Fruit fly (Drosophila melanogaster) whole organism, embryonic: Measurements from ENCODE around the gene CG17187.

Experiments
- Adf1 ChIP-seq: fragments of 200-800 bp; sonication (Bioruptor generic); IDR thresholded peaks from 2 replicates; pipeline ENCODE4 v1.3.6; 2022; ENCODE audit warnings: missing biosample characterization, missing genetic modification characterization
- Awh ChIP-seq: fragments of 200-800 bp; sonication (Bioruptor generic); IDR thresholded peaks from 2 replicates; pipeline ENCODE4, ENCODE4 v1.3.6; 2022; ENCODE audit warnings: missing biosample characterization, missing genetic modification characterization
- CG16815 ChIP-seq: fragments of 200-800 bp; sonication (Bioruptor generic); optimal IDR thresholded peaks from 3 replicates; lab custom pipeline; 2017; ENCODE audit warnings: missing biosample characterization, mild to moderate bottlenecking, missing genetic modification characterization
- CG30403 ChIP-seq: fragments of 200-800 bp; sonication (Bioruptor generic); optimal IDR thresholded peaks from 3 replicates; lab custom pipeline; 2016; ENCODE audit warnings: missing biosample characterization, missing genetic modification characterization
- CG31441 ChIP-seq: fragments of 200-800 bp; sonication (Bioruptor generic); IDR thresholded peaks from 2 replicates; pipeline ENCODE4 v1.3.6; 2022; ENCODE audit warnings: missing biosample characterization, missing genetic modification characterization
- CG33557 ChIP-seq: fragments of 200-800 bp; sonication (Bioruptor generic); optimal IDR thresholded peaks from 2 replicates; lab custom pipeline; 2019; ENCODE audit warnings: missing biosample characterization, mild to moderate bottlenecking, missing genetic modification characterization, moderate library complexity
- CG4282 ChIP-seq: fragments of 200-800 bp; sonication (Bioruptor generic); optimal IDR thresholded peaks from 2 replicates; lab custom pipeline; 2016; ENCODE audit warnings: missing biosample characterization, missing genetic modification characterization
- CG4820 ChIP-seq: fragments of 200-800 bp; sonication (Bioruptor generic); optimal IDR thresholded peaks from 3 replicates; lab custom pipeline; 2016; ENCODE audit warnings: missing biosample characterization, missing genetic modification characterization
- CG4854 ChIP-seq: fragments of 200-800 bp; sonication (Bioruptor generic); optimal IDR thresholded peaks from 2 replicates; lab custom pipeline; 2016; ENCODE audit warnings: missing biosample characterization, missing genetic modification characterization, inconsistent platforms
- CG6272 ChIP-seq: fragments of 200-800 bp; sonication (Bioruptor generic); IDR thresholded peaks from 2 replicates; pipeline ENCODE4 v1.3.6; 2022; ENCODE audit warnings: missing biosample characterization, missing genetic modification characterization
- CG9727 ChIP-seq: fragments of 200-800 bp; sonication (Bioruptor generic); optimal IDR thresholded peaks from 3 replicates; lab custom pipeline; 2017; ENCODE audit warnings: missing biosample characterization, mild to moderate bottlenecking, missing genetic modification characterization
- Deaf1 ChIP-seq: fragments of 200-800 bp; optimal IDR thresholded peaks from 3 replicates; lab custom pipeline; 2019; ENCODE audit warnings: missing biosample characterization, mild to moderate bottlenecking, missing genetic modification characterization, moderate library complexity
- Ets65A ChIP-seq: fragments of 200-800 bp; sonication (Bioruptor generic); peaks from one replicate; lab custom pipeline; 2016; ENCODE audit warnings: missing biosample characterization, missing genetic modification characterization
- Hsf ChIP-seq: fragments of 200-800 bp; sonication (Bioruptor generic); optimal IDR thresholded peaks from 3 replicates; lab custom pipeline; 2016; ENCODE audit warnings: missing biosample characterization, missing genetic modification characterization
- Nf-YB ChIP-seq: fragments of 200-800 bp; sonication (Bioruptor generic); optimal IDR thresholded peaks from 3 replicates; lab custom pipeline; 2019; ENCODE audit warnings: missing biosample characterization, mild to moderate bottlenecking, missing genetic modification characterization, moderate library complexity
- Nf-YC ChIP-seq: fragments of 200-800 bp; optimal IDR thresholded peaks from 3 replicates; lab custom pipeline; 2019; ENCODE audit warnings: missing biosample characterization, mild to moderate bottlenecking, missing genetic modification characterization, moderate library complexity
- Ssrp ChIP-seq: fragments of 200-800 bp; sonication (Bioruptor generic); optimal IDR thresholded peaks from 2 replicates; lab custom pipeline; 2018; ENCODE audit warnings: missing biosample characterization, mild to moderate bottlenecking, missing genetic modification characterization, moderate library complexity
- Trl ChIP-seq, 3 experiments: fragments of >200 bp in 2 of 3; fragments of 200-800 bp in 1 of 3; sonication (Bioruptor generic) in 1 of 3; optimal IDR thresholded peaks; 2 replicates in 1 of 3; 3 replicates in 2 of 3; lab custom pipeline; 2016 to 2017; ENCODE audit warnings: missing biosample characterization in 1 of 3, missing genetic modification characterization in 1 of 3
- az2 ChIP-seq: fragments of 200-800 bp; sonication (Bioruptor generic); optimal IDR thresholded peaks from 3 replicates; lab custom pipeline; 2016; ENCODE audit warnings: missing biosample characterization, missing genetic modification characterization
- cg ChIP-seq: fragments of 200-800 bp; sonication (Bioruptor generic); optimal IDR thresholded peaks from 3 replicates; lab custom pipeline; 2019; ENCODE audit warnings: missing biosample characterization, mild to moderate bottlenecking, missing genetic modification characterization, moderate library complexity
- dmrt11E ChIP-seq: fragments of 200-800 bp; sonication (Bioruptor generic); optimal IDR thresholded peaks from 3 replicates; lab custom pipeline; 2018; ENCODE audit warnings: missing biosample characterization, mild to moderate bottlenecking, missing genetic modification characterization, moderate library complexity
- exex ChIP-seq: fragments of 200-800 bp; sonication (Bioruptor generic); optimal IDR thresholded peaks from 4 replicates; lab custom pipeline; 2018; ENCODE audit warnings: missing biosample characterization, mild to moderate bottlenecking, missing genetic modification characterization, moderate library complexity
- ken ChIP-seq: fragments of 200-800 bp; sonication (Bioruptor generic); IDR thresholded peaks from 3 replicates; pipeline ENCODE4 v1.3.6; 2022; ENCODE audit warnings: missing biosample characterization, missing genetic modification characterization
- luna ChIP-seq: fragments of 200-800 bp; sonication (Bioruptor generic); optimal IDR thresholded peaks from 2 replicates; lab custom pipeline; 2016; ENCODE audit warnings: missing biosample characterization, missing genetic modification characterization
- mld ChIP-seq: fragments of 200-800 bp; sonication (Bioruptor generic); IDR thresholded peaks from 3 replicates; pipeline ENCODE4 v1.3.6; 2022; ENCODE audit warnings: missing biosample characterization, missing genetic modification characterization; ENCODE audit not compliant: partially characterized antibody
- nmo ChIP-seq: fragments of 200-800 bp; sonication (Bioruptor generic); optimal IDR thresholded peaks from 2 replicates; lab custom pipeline; 2018; ENCODE audit warnings: missing biosample characterization, mild to moderate bottlenecking, missing genetic modification characterization, moderate library complexity
- scrt ChIP-seq: fragments of 200-800 bp; sonication (Bioruptor generic); optimal IDR thresholded peaks from 2 replicates; lab custom pipeline; 2018; ENCODE audit warnings: missing biosample characterization, mild to moderate bottlenecking, missing genetic modification characterization, moderate library complexity
- slou ChIP-seq: fragments of 200-800 bp; sonication (Bioruptor generic); optimal IDR thresholded peaks from 3 replicates; lab custom pipeline; 2016; ENCODE audit warnings: missing biosample characterization, missing genetic modification characterization
- yki ChIP-seq: fragments of >200 bp; optimal IDR thresholded peaks from 3 replicates; lab custom pipeline; 2018
- z ChIP-seq: fragments of 200-800 bp; sonication (Bioruptor generic); IDR thresholded peaks from 3 replicates; pipeline ENCODE4 v1.3.6; 2022; ENCODE audit warnings: missing biosample characterization, missing genetic modification characterization

Gene CG17187

dm6 chr3R:11260966-11261530 lies 29.4 kb upstream of the CG17187 start (continued):
- TF ChIP-seq CG4854 (GFP tag; lab: Kevin White, UChicago) (no peak), CG30403 (GFP tag; lab: Kevin White, UChicago) (no peak), Nf-YC (tag; lab: Kevin White, UChicago) (peak; percentile 90)

dm6 chr3R:11257537-11257936 lies 25.9 kb upstream of the CG17187 start:
- TF ChIP-seq Ets65A (GFP tag; lab: Kevin White, UChicago): peak; percentile 93
- no peak for TF ChIP-seq mld (GFP tag; lab: Robert Waterston, UW)

DNA sequence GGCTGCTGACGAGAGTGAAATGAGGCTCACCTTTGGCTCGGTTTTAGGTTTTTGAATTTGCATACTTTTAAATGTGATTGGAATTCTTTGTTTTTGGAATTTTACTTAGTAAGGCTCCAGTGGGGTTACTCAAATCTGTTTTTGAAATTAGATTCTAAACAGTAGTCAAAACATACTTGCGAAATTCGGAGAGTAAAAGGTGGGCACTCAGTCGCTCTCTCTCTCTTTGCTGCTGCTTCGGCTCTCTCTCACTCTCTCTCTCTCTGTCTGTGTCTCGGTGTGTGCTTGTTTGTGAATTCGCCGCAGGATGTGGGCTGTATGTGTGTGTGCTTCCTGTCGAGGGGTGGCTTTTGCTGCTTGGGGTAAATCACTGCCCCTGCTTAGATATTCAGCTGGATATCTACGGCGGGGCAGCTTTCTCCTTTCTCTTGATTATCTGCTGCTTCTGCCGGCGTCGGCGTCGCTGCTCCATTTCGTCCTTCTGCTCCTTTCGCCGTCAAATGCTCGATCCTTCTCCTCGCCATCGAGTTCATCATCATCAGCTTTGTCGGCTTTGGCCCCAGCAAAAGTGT lies 22.8 kb upstream of the CG17187 start:
- TF ChIP-seq CG9727 (GFP tag; lab: Kevin White, UChicago) (no peak), dmrt11E (no peak), Nf-YC (tag; lab: Kevin White, UChicago) (peak; percentile 90), Deaf1 (tag; lab: Kevin White, UChicago) (peak; percentile 81), Hsf (GFP tag; lab: Kevin White, UChicago) (no peak), yki (lab: Kevin White, UChicago) (peak; percentile 79), ken (GFP tag; lab: Robert Waterston, UW) (no peak), z (GFP tag; lab: Robert Waterston, UW) (0 out of 3 replicates have a peak, but pooled peaks have one; percentile 6), Adf1 (GFP tag; lab: Robert Waterston, UW) (peak; percentile 86), Ets65A (GFP tag; lab: Kevin White, UChicago) (peak; percentile 63), Nf-YB (peak; percentile 82), CG4854 (GFP tag; lab: Kevin White, UChicago) (no peak), CG16815 (GFP tag; lab: Kevin White, UChicago) (no peak), CG4820 (no peak), CG31441 (GFP tag; lab: Robert Waterston, UW) (no peak), CG4282 (GFP tag; lab: Kevin White, UChicago) (no peak), Trl (optimal IDR thresholded peaks at IDR 0.05; lab: Kevin White, UChicago) (peak; percentile 79 to 85), Trl (GFP tag; optimal IDR thresholded peaks at IDR 0.05; lab: Kevin White, UChicago) (no peak), cg (GFP tag; lab: Kevin White, UChicago) (peak; percentile 57)

DNA sequence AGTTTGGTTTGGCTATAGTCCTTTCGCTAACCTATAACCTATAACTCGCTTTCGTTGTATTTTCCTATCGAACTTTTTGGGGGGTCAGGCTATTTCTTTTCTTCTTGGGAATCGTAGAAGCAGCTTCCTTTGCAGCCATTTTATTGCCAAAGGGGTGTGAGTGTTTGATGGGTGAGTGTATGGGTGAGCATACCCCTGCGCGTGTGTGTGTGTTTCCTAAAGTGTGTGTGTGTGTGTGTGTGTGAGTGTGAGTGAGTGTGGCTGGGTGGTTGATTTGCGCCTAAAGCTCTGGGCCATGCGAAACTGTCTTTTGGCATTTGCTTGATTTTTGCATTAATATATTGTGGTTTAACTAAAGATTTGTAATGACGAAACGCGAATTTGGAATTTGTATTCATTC lies 22.1 kb upstream of the CG17187 start:
- TF ChIP-seq az2: no peak
- peak; percentile 66 for TF ChIP-seq Nf-YC (tag; lab: Kevin White, UChicago)
- no peak for TF ChIP-seq nmo (GFP tag; lab: Kevin White, UChicago)
- TF ChIP-seq Ssrp (tag; lab: Kevin White, UChicago): no peak
- peak; percentile 68 for TF ChIP-seq cg (GFP tag; lab: Kevin White, UChicago)
- TF ChIP-seq Ets65A (GFP tag; lab: Kevin White, UChicago): peak; percentile 10
- TF ChIP-seq CG31441 (GFP tag; lab: Robert Waterston, UW): no peak
- TF ChIP-seq Nf-YB: peak; percentile 33
- TF ChIP-seq Awh (GFP tag; lab: Robert Waterston, UW): no peak
- TF ChIP-seq CG33557 (GFP tag; lab: Kevin White, UChicago): no peak
- TF ChIP-seq slou (GFP tag; lab: Kevin White, UChicago): no peak
- TF ChIP-seq luna (GFP tag; lab: Kevin White, UChicago): no peak
- TF ChIP-seq CG6272 (GFP tag; lab: Robert Waterston, UW): no peak

DNA sequence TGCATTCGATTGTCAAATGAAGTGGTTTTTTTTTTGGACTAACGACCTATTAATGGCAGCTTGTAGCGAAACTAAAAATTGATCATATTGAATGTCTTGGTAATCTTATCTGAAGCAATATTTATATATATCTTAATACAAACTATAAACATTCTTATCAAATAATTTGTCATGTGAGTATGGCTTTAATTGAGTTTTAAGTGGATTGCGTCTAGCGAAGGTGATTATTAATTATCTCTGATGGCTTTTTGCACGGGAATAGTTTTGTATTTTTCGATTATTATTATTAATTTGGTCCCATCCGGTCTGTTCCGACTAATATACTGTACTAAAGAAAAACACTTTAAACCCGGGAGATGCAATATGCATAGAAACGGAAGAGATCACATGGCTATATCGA lies 15.2 kb upstream of the CG17187 start:
- peak; percentile 95 for TF ChIP-seq exex (tag; lab: Kevin White, UChicago)
- TF ChIP-seq scrt (GFP tag; lab: Kevin White, UChicago): no peak
